Worm (Caenorhabditis elegans): Measurements from ENCODE around the gene str-64.

DNA sequence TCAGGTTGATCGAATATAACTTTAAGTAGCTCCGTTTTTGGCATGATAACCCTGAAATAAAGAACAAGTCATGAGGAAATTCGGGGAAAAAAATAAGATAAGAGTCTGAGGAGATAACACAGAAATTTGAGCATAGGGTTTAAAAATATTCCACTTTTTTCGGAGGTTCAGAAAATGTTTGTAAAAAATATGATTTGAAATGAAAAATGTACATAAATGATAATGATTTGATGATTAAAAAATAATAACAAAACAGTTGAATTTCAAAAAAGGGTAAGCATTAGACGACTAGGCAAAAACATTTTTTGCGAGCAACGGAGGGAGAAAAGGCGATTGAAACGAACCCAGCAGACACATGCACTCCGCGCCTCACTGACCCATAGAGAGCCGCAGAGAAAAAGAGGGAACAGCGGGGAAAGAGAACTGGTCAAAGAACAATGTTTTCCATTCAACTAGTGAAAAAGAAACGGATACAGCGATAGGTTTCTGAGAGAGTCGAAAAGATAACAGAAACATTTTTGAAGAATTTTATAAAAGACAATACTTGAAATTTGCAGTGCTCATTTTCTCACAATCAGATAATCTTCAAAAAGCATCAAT, 29.1 kb downstream of the str-64 start, which contains the start of gene arrd-18:
- TF ChIP-seq ztf-29 (GFP tag; IDR thresholded peaks at IDR 0.05) (no peak), flt-1 (GFP tag; IDR thresholded peaks at IDR 0.05) (no peak), ref-1 (GFP tag; conservative IDR thresholded peaks at IDR 0.05) (no peak), ztf-23 (GFP tag; IDR thresholded peaks at IDR 0.05) (no peak)
